Worm (Caenorhabditis elegans): ENCODE data around the gene K10D2.8.

ce11 chrIII:5159505-5159904 is 29.0 kb upstream of the K10D2.8 start, which contains the start of gene T10F2.5:
- TF ChIP-seq pha-4 (tag; optimal IDR thresholded peaks at IDR 0.05) (no peak), fkh-10 (GFP tag; optimal IDR thresholded peaks at IDR 0.05) (no peak), tbx-2 (tag; optimal IDR thresholded peaks at IDR 0.05) (no peak), unc-62 (GFP tag; optimal IDR thresholded peaks at IDR 0.05) (no peak), ceh-82 (tag; optimal IDR thresholded peaks at IDR 0.05) (no peak), pqm-1 (tag; optimal IDR thresholded peaks at IDR 0.05) (no peak), ama-1 (optimal IDR thresholded peaks at IDR 0.05) (no peak), skn-1 (tag; optimal IDR thresholded peaks at IDR 0.05) (no peak)
